Fruit fly (Drosophila melanogaster) whole organism, adult: ENCODE results near the gene CG17738.
A peak's percentile ranks its signal among the peaks of the same experiment; 100 is the strongest.

Experiments used
- CG11617 ChIP-seq: fragments of 200-800 bp; sonication (Bioruptor generic); optimal IDR thresholded peaks from 2 replicates; lab custom pipeline; 2017; ENCODE audit warnings: mild to moderate bottlenecking, missing biosample characterization, missing genetic modification reagents, missing genetic modification characterization
- CG12768 ChIP-seq: fragments of 200-800 bp; sonication (Bioruptor generic); optimal IDR thresholded peaks from 2 replicates; lab custom pipeline; 2017; ENCODE audit warnings: missing biosample characterization, missing genetic modification characterization, mild to moderate bottlenecking, moderate library complexity, missing genetic modification reagents
- CG14711 ChIP-seq: fragments of 200-800 bp; sonication (Bioruptor generic); optimal IDR thresholded peaks from 2 replicates; lab custom pipeline; 2018; ENCODE audit warnings: missing biosample characterization, mild to moderate bottlenecking, missing genetic modification characterization, moderate library complexity
- CG1620 ChIP-seq: fragments of 200-800 bp; sonication (Bioruptor generic); optimal IDR thresholded peaks from 2 replicates; lab custom pipeline; 2016; ENCODE audit warnings: missing biosample characterization, missing genetic modification characterization
- CG33017 ChIP-seq: fragments of 200-800 bp; sonication (Bioruptor generic); optimal IDR thresholded peaks from 2 replicates; lab custom pipeline; 2018; ENCODE audit warnings: missing biosample characterization, mild to moderate bottlenecking, missing genetic modification characterization, moderate library complexity
- CG5204 ChIP-seq: fragments of 200-800 bp; sonication (Bioruptor generic); optimal IDR thresholded peaks from 2 replicates; lab custom pipeline; 2016; ENCODE audit warnings: missing biosample characterization, missing genetic modification characterization
- CG7045 ChIP-seq: fragments of 200-800 bp; sonication (Bioruptor generic); optimal IDR thresholded peaks from 2 replicates; lab custom pipeline; 2017; ENCODE audit warnings: missing biosample characterization, mild to moderate bottlenecking, missing genetic modification characterization
- CG7101 ChIP-seq: fragments of 200-800 bp; sonication (Bioruptor generic); optimal IDR thresholded peaks from 2 replicates; lab custom pipeline; 2018; ENCODE audit warnings: missing biosample characterization, mild to moderate bottlenecking, missing genetic modification characterization, moderate library complexity
- Clk ChIP-seq: fragments of 200-800 bp; sonication (Bioruptor generic); optimal IDR thresholded peaks from 2 replicates; lab custom pipeline; 2017; ENCODE audit warnings: missing biosample characterization, missing genetic modification characterization
- Crg-1 ChIP-seq: fragments of 200-800 bp; sonication (Bioruptor generic); optimal IDR thresholded peaks from 2 replicates; lab custom pipeline; 2016; ENCODE audit warnings: missing biosample characterization, missing genetic modification characterization
- Hr96 ChIP-seq: fragments of 200-800 bp; sonication (Bioruptor generic); optimal IDR thresholded peaks from 2 replicates; lab custom pipeline; 2016; ENCODE audit warnings: missing biosample characterization, missing genetic modification characterization
- Mnt ChIP-seq: fragments of 200-800 bp; sonication (Bioruptor generic); optimal IDR thresholded peaks from 2 replicates; lab custom pipeline; 2016; ENCODE audit warnings: missing biosample characterization, mild to moderate bottlenecking, missing genetic modification characterization
- bab1 ChIP-seq: fragments of 200-800 bp; sonication (Bioruptor generic); optimal IDR thresholded peaks from 3 replicates; lab custom pipeline; 2019; ENCODE audit warnings: missing biosample characterization, mild to moderate bottlenecking, missing genetic modification characterization, moderate library complexity
- cic ChIP-seq: fragments of 200-800 bp; sonication (Bioruptor generic); optimal IDR thresholded peaks from 2 replicates; lab custom pipeline; 2017; ENCODE audit warnings: missing biosample characterization, mild to moderate bottlenecking, missing genetic modification characterization, moderate library complexity
- cnc ChIP-seq, 2 experiments: fragments of >200 bp; optimal IDR thresholded peaks; 2 replicates each; lab custom pipeline; 2017
- kay ChIP-seq: fragments of 200-800 bp; sonication (Bioruptor generic); peaks from one replicate; lab custom pipeline; 2016; ENCODE audit warnings: missing biosample characterization, missing genetic modification characterization, borderline replicate concordance
- ovo ChIP-seq: fragments of 200-800 bp; sonication (Bioruptor generic); optimal IDR thresholded peaks from 2 replicates; lab custom pipeline; 2016; ENCODE audit warnings: missing biosample characterization, missing genetic modification characterization
- pad ChIP-seq: fragments of 200-800 bp; sonication (Bioruptor generic); optimal IDR thresholded peaks from 3 replicates; lab custom pipeline; 2017; ENCODE audit warnings: missing biosample characterization, missing genetic modification characterization, mild to moderate bottlenecking, moderate library complexity, missing genetic modification reagents
- tj ChIP-seq: fragments of 200-800 bp; sonication (Bioruptor generic); optimal IDR thresholded peaks from 3 replicates; lab custom pipeline; 2017; ENCODE audit warnings: missing biosample characterization, mild to moderate bottlenecking, missing genetic modification characterization, moderate library complexity
- toe ChIP-seq: fragments of 200-800 bp; sonication (Bioruptor generic); optimal IDR thresholded peaks from 2 replicates; lab custom pipeline; 2016; ENCODE audit warnings: missing biosample characterization, missing genetic modification characterization

The CG17738 gene

dm6 chr3R:12270590-12270989, at the start of gene CG17738:
Gene CG17738, plus strand, starts transcription at chr3R:12270890.
- TF ChIP-seq bab1 (GFP tag; lab: Kevin White, UChicago) (no peak), CG12768 (GFP tag; lab: Kevin White, UChicago) (no peak), Mnt (GFP tag; lab: Kevin White, UChicago) (no peak), toe (GFP tag; lab: Kevin White, UChicago) (no peak), cic (GFP tag; lab: Kevin White, UChicago) (no peak), CG5204 (GFP tag; lab: Kevin White, UChicago) (no peak), Crg-1 (no peak), pad (GFP tag; lab: Kevin White, UChicago) (no peak), CG14711 (no peak), CG7101 (tag; lab: Kevin White, UChicago) (no peak), CG1620 (GFP tag; lab: Kevin White, UChicago) (no peak), ovo (GFP tag; lab: Kevin White, UChicago) (no peak), tj (GFP tag; lab: Kevin White, UChicago) (no peak)

dm6 chr3R:12221366-12221916, 49.2 kb upstream of the CG17738 start, which contains the start of gene CG4860:
Gene CG4860, minus strand, starts transcription at chr3R:12221464.
- TF ChIP-seq Mnt (GFP tag; lab: Kevin White, UChicago): peak; percentile 83
- peak; percentile 54 for TF ChIP-seq tj (GFP tag; lab: Kevin White, UChicago)
- peak; percentile 60 for TF ChIP-seq ovo (GFP tag; lab: Kevin White, UChicago)
- peak; percentile 85 for TF ChIP-seq Hr96 (GFP tag; lab: Kevin White, UChicago)
- peak; percentile 86 for TF ChIP-seq CG11617 (GFP tag; lab: Kevin White, UChicago)
- peak; percentile 78 for TF ChIP-seq Crg-1
- peak; percentile 86 for TF ChIP-seq CG7045 (GFP tag; lab: Kevin White, UChicago)
- TF ChIP-seq bab1 (GFP tag; lab: Kevin White, UChicago): peak; percentile 90
- peak; percentile 34 for TF ChIP-seq cic (GFP tag; lab: Kevin White, UChicago)
- peak; percentile 93 for TF ChIP-seq CG33017 (tag; lab: Kevin White, UChicago)
- peak; percentile 93 for TF ChIP-seq toe (GFP tag; lab: Kevin White, UChicago)
- TF ChIP-seq CG14711: peak; percentile 87
- TF ChIP-seq cnc (optimal IDR thresholded peaks at IDR 0.05; lab: Kevin White, UChicago): no peak
- TF ChIP-seq CG12768 (GFP tag; lab: Kevin White, UChicago): peak; percentile 86
- peak; percentile 75 for TF ChIP-seq Clk (GFP tag; lab: Kevin White, UChicago)
- TF ChIP-seq CG5204 (GFP tag; lab: Kevin White, UChicago): peak; percentile 85
- peak; percentile 83 for TF ChIP-seq CG1620 (GFP tag; lab: Kevin White, UChicago)
- TF ChIP-seq kay (GFP tag; lab: Kevin White, UChicago): peak; percentile 97
- TF ChIP-seq pad (GFP tag; lab: Kevin White, UChicago): peak; percentile 75
- peak; percentile 94 for TF ChIP-seq CG7101 (tag; lab: Kevin White, UChicago)

- TF ChIP-seq CG7045 (GFP tag; lab: Kevin White, UChicago) (no peak), CG33017 (tag; lab: Kevin White, UChicago) (no peak), CG5204 (GFP tag; lab: Kevin White, UChicago) (no peak), Clk (GFP tag; lab: Kevin White, UChicago) (no peak), cnc (optimal IDR thresholded peaks at IDR 0.05; lab: Kevin White, UChicago) (no peak), CG11617 (GFP tag; lab: Kevin White, UChicago) (no peak), CG7101 (tag; lab: Kevin White, UChicago) (no peak), Hr96 (GFP tag; lab: Kevin White, UChicago) (no peak), CG1620 (GFP tag; lab: Kevin White, UChicago) (no peak), CG12768 (GFP tag; lab: Kevin White, UChicago) (no peak), Mnt (GFP tag; lab: Kevin White, UChicago) (no peak), toe (GFP tag; lab: Kevin White, UChicago) (no peak)
Measured at dm6 chr3R:12222093-12222492, 48.6 kb upstream of the CG17738 start, which contains the start of gene Rsbp15. Gene Rsbp15, plus strand, starts transcription at chr3R:12222387.

dm6 chr3R:12224919-12225318, 45.8 kb upstream of the CG17738 start, which contains the start of gene CG17404:
Gene CG17404, minus strand, starts transcription at chr3R:12225019.
- TF ChIP-seq cic (GFP tag; lab: Kevin White, UChicago) (no peak), Crg-1 (no peak), CG11617 (GFP tag; lab: Kevin White, UChicago) (no peak), kay (GFP tag; lab: Kevin White, UChicago) (no peak), tj (GFP tag; lab: Kevin White, UChicago) (no peak), CG12768 (GFP tag; lab: Kevin White, UChicago) (no peak), CG1620 (GFP tag; lab: Kevin White, UChicago) (no peak), CG33017 (tag; lab: Kevin White, UChicago) (no peak), cnc (optimal IDR thresholded peaks at IDR 0.05; lab: Kevin White, UChicago) (no peak), Hr96 (GFP tag; lab: Kevin White, UChicago) (no peak), CG7101 (tag; lab: Kevin White, UChicago) (no peak), bab1 (GFP tag; lab: Kevin White, UChicago) (no peak), toe (GFP tag; lab: Kevin White, UChicago) (no peak), CG5204 (GFP tag; lab: Kevin White, UChicago) (no peak), CG14711 (no peak), ovo (GFP tag; lab: Kevin White, UChicago) (no peak), CG7045 (GFP tag; lab: Kevin White, UChicago) (no peak), Clk (GFP tag; lab: Kevin White, UChicago) (no peak), pad (GFP tag; lab: Kevin White, UChicago) (no peak), Mnt (GFP tag; lab: Kevin White, UChicago) (no peak)

dm6 chr3R:12226239-12226638, 44.5 kb upstream of the CG17738 start, which contains the start of gene CG12256:
Gene CG12256, minus strand, starts transcription at chr3R:12226339.
- no peak for TF ChIP-seq Clk (GFP tag; lab: Kevin White, UChicago)
- TF ChIP-seq Hr96 (GFP tag; lab: Kevin White, UChicago): no peak
- TF ChIP-seq CG7101 (tag; lab: Kevin White, UChicago): no peak
- no peak for TF ChIP-seq Mnt (GFP tag; lab: Kevin White, UChicago)
- TF ChIP-seq toe (GFP tag; lab: Kevin White, UChicago): no peak
- no peak for TF ChIP-seq pad (GFP tag; lab: Kevin White, UChicago)
- TF ChIP-seq CG11617 (GFP tag; lab: Kevin White, UChicago): no peak
- no peak for TF ChIP-seq CG12768 (GFP tag; lab: Kevin White, UChicago)
- no peak for TF ChIP-seq cnc (optimal IDR thresholded peaks at IDR 0.05; lab: Kevin White, UChicago)
- TF ChIP-seq tj (GFP tag; lab: Kevin White, UChicago): no peak
- TF ChIP-seq CG1620 (GFP tag; lab: Kevin White, UChicago): no peak
- no peak for TF ChIP-seq kay (GFP tag; lab: Kevin White, UChicago)
- no peak for TF ChIP-seq CG7045 (GFP tag; lab: Kevin White, UChicago)
- no peak for TF ChIP-seq CG14711
- TF ChIP-seq CG33017 (tag; lab: Kevin White, UChicago): no peak
- TF ChIP-seq ovo (GFP tag; lab: Kevin White, UChicago): no peak
- TF ChIP-seq CG5204 (GFP tag; lab: Kevin White, UChicago): no peak
